Worm (Caenorhabditis elegans): ENCODE measurements around the gene F56C4.1.

DNA sequence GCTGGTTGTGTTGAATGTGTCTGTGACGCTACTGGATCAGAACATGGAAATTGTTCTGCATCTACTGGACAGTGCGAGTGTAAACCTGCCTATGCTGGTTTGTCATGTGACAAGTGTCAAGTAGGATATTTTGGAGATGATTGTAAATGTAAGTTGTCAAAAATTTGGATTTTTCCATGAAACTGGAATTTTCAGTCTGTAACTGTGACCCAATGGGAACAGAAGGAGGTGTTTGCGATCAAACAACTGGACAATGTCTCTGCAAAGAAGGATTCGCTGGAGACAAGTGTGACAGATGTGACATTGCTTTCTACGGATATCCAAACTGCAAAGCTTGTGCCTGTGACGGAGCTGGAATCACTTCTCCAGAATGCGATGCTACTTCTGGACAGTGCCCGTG lies 31.8 kb downstream of the F56C4.1 start:
- TF ChIP-seq unc-62 (GFP tag; optimal IDR thresholded peaks at IDR 0.05), result no peak
- no peak for TF ChIP-seq bed-1 (GFP tag; IDR thresholded peaks at IDR 0.05)
- no peak for TF ChIP-seq efl-1 (GFP tag; optimal IDR thresholded peaks at IDR 0.05)
- TF ChIP-seq snpc-4 (GFP tag; optimal IDR thresholded peaks at IDR 0.05), result no peak
- no peak for TF ChIP-seq snpc-4 (tag; optimal IDR thresholded peaks at IDR 0.05)
- no peak for TF ChIP-seq pbrm-1 (GFP tag; IDR thresholded peaks at IDR 0.05)
- TF ChIP-seq attf-5 (GFP tag; optimal IDR thresholded peaks at IDR 0.05), result no peak

Data from whole organism, young adult.